Fruit fly (Drosophila melanogaster) S2 (cell line): ENCODE data around the gene CG14969.

ENCODE experiments used
- CG8478 ChIP-seq: fragments of >200 bp; optimal IDR thresholded peaks from 2 replicates; lab custom pipeline; 2018
- CTCF ChIP-seq, 2 experiments: fragments of >200 bp; optimal IDR thresholded peaks; 2 replicates each; lab custom pipeline; 2018

DNA sequence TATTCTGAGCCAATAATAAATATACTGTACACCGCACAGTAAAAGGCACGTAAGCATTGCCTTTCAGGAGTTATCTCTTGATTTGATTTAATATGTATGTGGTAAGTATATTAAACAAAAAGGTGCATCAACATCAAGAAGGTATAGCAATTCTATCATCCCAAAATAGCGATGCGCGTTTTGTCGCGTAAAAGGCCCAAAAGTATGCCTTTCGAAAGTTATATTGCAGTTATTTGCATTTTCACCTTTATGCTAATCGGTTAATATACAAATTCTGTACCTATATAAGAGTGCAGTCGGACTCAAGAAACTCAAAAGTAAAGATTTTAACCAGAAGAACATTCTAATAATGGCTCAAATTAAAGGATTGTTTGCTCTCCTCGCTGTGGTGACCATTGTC lies 19.5 kb downstream of the CG14969 start, which contains the start of gene Drsl4:
- TF ChIP-seq CG8478 (lab: Kevin White, UChicago) (no peak), CTCF (optimal IDR thresholded peaks at IDR 0.05; lab: Kevin White, UChicago) (no peak)
